Worm (Caenorhabditis elegans) whole organism, early embryonic: ENCODE measurements around the gene eif-2A.

Experiments
- F13C5.2 ChIP-seq: sonication (generic microtip); optimal IDR thresholded peaks from 2 replicates; lab custom pipeline; 2017; ENCODE audit warnings: mild to moderate bottlenecking, missing genetic modification characterization, inconsistent platforms, missing compliant biosample characterization
- ceh-36 ChIP-seq: sonication (generic microtip); optimal IDR thresholded peaks from 2 replicates; lab custom pipeline; 2016; ENCODE audit warnings: missing genetic modification characterization, inconsistent platforms, missing compliant biosample characterization
- flt-1 ChIP-seq: fragments of 200-800 bp; sonication (Bioruptor generic); IDR thresholded peaks from 2 replicates; pipeline ENCODE4 v1.3.6; 2022; ENCODE audit warnings: missing genetic modification characterization, missing compliant biosample characterization
- hnd-1 ChIP-seq: sonication (generic microtip); optimal IDR thresholded peaks from 2 replicates; lab custom pipeline; 2016; ENCODE audit warnings: missing genetic modification characterization, missing compliant biosample characterization
- pes-1 ChIP-seq: fragments of 200-800 bp; sonication (Bioruptor generic); IDR thresholded peaks from 2 replicates; pipeline ENCODE4 v1.3.6; 2022; ENCODE audit warnings: missing genetic modification reagents, missing genetic modification characterization, missing compliant biosample characterization
- scrt-1 ChIP-seq: fragments of 200-800 bp; sonication (Bioruptor generic); IDR thresholded peaks from 2 replicates; pipeline ENCODE4 v1.3.6; 2022; ENCODE audit warnings: missing genetic modification characterization, missing compliant biosample characterization

ce11 chrII:10410989-10411388 is 5.6 kb upstream of the eif-2A start, which contains the start of gene E04D5.5:
- TF ChIP-seq flt-1 (GFP tag; lab: Robert Waterston, UW) (no peak), F13C5.2 (no peak), hnd-1 (no peak), pes-1 (no peak), ceh-36 (tag; lab: Kevin White, UChicago) (no peak), scrt-1 (GFP tag; lab: Robert Waterston, UW) (no peak)
